Worm (Caenorhabditis elegans) whole organism, young adult: ENCODE results near the gene cdc-25.3.

Experiments used
- B0336.3 ChIP-seq: fragments of 200-800 bp; sonication (Bioruptor generic); IDR thresholded peaks from 2 replicates; pipeline ENCODE4 v1.3.6; 2022; ENCODE audit warnings: missing genetic modification characterization, missing compliant biosample characterization
- C17E4.6 ChIP-seq: fragments of 200-800 bp; sonication (Bioruptor generic); IDR thresholded peaks from 2 replicates; pipeline ENCODE4 v1.3.6; 2022; ENCODE audit warnings: missing genetic modification reagents, missing genetic modification characterization, missing compliant biosample characterization
- D2030.7 ChIP-seq: fragments of 200-800 bp; sonication (Bioruptor generic); IDR thresholded peaks from 2 replicates; pipeline ENCODE4 v1.3.6; 2022; ENCODE audit warnings: missing genetic modification reagents, missing genetic modification characterization, missing compliant biosample characterization
- F22D6.2 ChIP-seq: sonication (generic microtip); optimal IDR thresholded peaks from 2 replicates; lab custom pipeline; 2016; ENCODE audit warnings: mild to moderate bottlenecking, missing genetic modification characterization, missing compliant biosample characterization
- F37B4.10 ChIP-seq: fragments of 200-800 bp; sonication (Bioruptor generic); IDR thresholded peaks from 2 replicates; pipeline ENCODE4 v1.3.6; 2022; ENCODE audit warnings: missing genetic modification characterization, missing compliant biosample characterization
- F39B2.1 ChIP-seq: fragments of 200-800 bp; sonication (Bioruptor generic); IDR thresholded peaks from 2 replicates; pipeline ENCODE4 v1.3.6; 2022; ENCODE audit warnings: missing genetic modification reagents, missing genetic modification characterization, missing compliant biosample characterization
- K11D2.4 ChIP-seq: fragments of 200-800 bp; sonication (Bioruptor generic); IDR thresholded peaks from 2 replicates; pipeline ENCODE4 v1.3.6; 2022; ENCODE audit warnings: missing genetic modification reagents, missing genetic modification characterization, missing compliant biosample characterization
- Y53G8AR.9 ChIP-seq: fragments of 200-800 bp; sonication (Bioruptor generic); conservative IDR thresholded peaks from 2 replicates; pipeline ENCODE4 v1.3.6; 2022; ENCODE audit warnings: missing genetic modification reagents, missing genetic modification characterization, missing compliant biosample characterization
- Y56A3A.18 ChIP-seq: fragments of 200-800 bp; sonication (Bioruptor generic); IDR thresholded peaks from 2 replicates; pipeline ENCODE4 v1.3.6; 2022; ENCODE audit warnings: missing genetic modification reagents, missing genetic modification characterization, missing compliant biosample characterization
- Y67H2A.10 ChIP-seq: fragments of 200-800 bp; sonication (Bioruptor generic); conservative IDR thresholded peaks from 2 replicates; pipeline ENCODE4 v1.3.6; 2022; ENCODE audit warnings: missing genetic modification reagents, missing genetic modification characterization, missing compliant biosample characterization
- Y95B8A.8 ChIP-seq: fragments of 200-800 bp; sonication (Bioruptor generic); IDR thresholded peaks from 2 replicates; pipeline ENCODE4 v1.3.6; 2022; ENCODE audit warnings: missing genetic modification reagents, missing genetic modification characterization, missing compliant biosample characterization
- ama-1 ChIP-seq, 3 experiments: fragments of 150-350 bp in 1 of 3; sonication (generic microtip) in 2 of 3; optimal IDR thresholded peaks; 2 replicates each; lab custom pipeline; 2014 to 2018; ENCODE audit warnings: missing biosample characterization in 2 of 3, missing genetic modification characterization in 2 of 3, missing genetic modification reagents in 2 of 3
- atf-7 ChIP-seq: sonication (generic microtip); optimal IDR thresholded peaks from 2 replicates; lab custom pipeline; 2017; ENCODE audit warnings: mild to moderate bottlenecking, missing genetic modification characterization, missing compliant biosample characterization
- attf-6 ChIP-seq: fragments of 200-800 bp; sonication (Bioruptor generic); IDR thresholded peaks from 2 replicates; pipeline ENCODE4 v1.3.6; 2022; ENCODE audit warnings: missing genetic modification reagents, missing genetic modification characterization, missing compliant biosample characterization
- bed-1 ChIP-seq: fragments of 200-800 bp; sonication (Bioruptor generic); IDR thresholded peaks from 2 replicates; pipeline ENCODE4 v1.3.6; 2022; ENCODE audit warnings: missing genetic modification reagents, missing genetic modification characterization, missing compliant biosample characterization
- cebp-1 ChIP-seq, 2 experiments: fragments of 200-800 bp in 1 of 2; sonication (Bioruptor generic) in 1 of 2; sonication (generic microtip) in 1 of 2; IDR thresholded peaks in 1 of 2; optimal IDR thresholded peaks in 1 of 2; 2 replicates each; pipeline versions ENCODE4 v1.3.6 to Lab custom; 2017 to 2022; ENCODE audit warnings: missing compliant biosample characterization in 2 of 2, missing genetic modification characterization in 2 of 2, mild to moderate bottlenecking in 1 of 2, missing genetic modification reagents in 1 of 2, moderate library complexity in 1 of 2
- cebp-2 ChIP-seq: fragments of 200-800 bp; sonication (Bioruptor generic); IDR thresholded peaks from 2 replicates; pipeline ENCODE4 v1.3.6; 2022; ENCODE audit warnings: missing genetic modification characterization, missing compliant biosample characterization
- ceh-100 ChIP-seq: fragments of 200-800 bp; sonication (Bioruptor generic); IDR thresholded peaks from 2 replicates; pipeline ENCODE4 v1.3.6; 2022; ENCODE audit warnings: missing genetic modification reagents, missing genetic modification characterization, missing compliant biosample characterization
- chd-7 ChIP-seq: sonication (generic microtip); optimal IDR thresholded peaks from 2 replicates; lab custom pipeline; 2016; ENCODE audit warnings: mild to moderate bottlenecking, missing genetic modification characterization, moderate library complexity, missing compliant biosample characterization
- dpl-1 ChIP-seq: fragments of 150-350 bp; optimal IDR thresholded peaks from 2 replicates; lab custom pipeline; 2014; ENCODE audit warnings: missing biosample characterization, missing genetic modification reagents, missing genetic modification characterization
- efl-1 ChIP-seq: fragments of 150-350 bp; optimal IDR thresholded peaks from 2 replicates; lab custom pipeline; 2014; ENCODE audit warnings: missing biosample characterization, missing genetic modification reagents, missing genetic modification characterization
- egrh-3 ChIP-seq: fragments of 200-800 bp; sonication (Bioruptor generic); IDR thresholded peaks from 2 replicates; pipeline ENCODE4 v1.3.6; 2022; ENCODE audit warnings: missing genetic modification reagents, missing genetic modification characterization, missing compliant biosample characterization
- him-1 ChIP-seq: sonication (generic microtip); optimal IDR thresholded peaks from 2 replicates; lab custom pipeline; 2016; ENCODE audit warnings: missing genotype, missing genetic modification reagents, missing genetic modification characterization, missing compliant biosample characterization
- hlh-26 ChIP-seq: fragments of 200-800 bp; sonication (Bioruptor generic); conservative IDR thresholded peaks from 2 replicates; pipeline ENCODE4 v1.3.6; 2022; ENCODE audit warnings: missing genetic modification reagents, missing genetic modification characterization, missing compliant biosample characterization
- hrde-1 ChIP-seq: sonication (generic microtip); optimal IDR thresholded peaks from 2 replicates; lab custom pipeline; 2016; ENCODE audit warnings: missing genetic modification characterization, mild to moderate bottlenecking, missing compliant biosample characterization, moderate library complexity, missing genotype, missing genetic modification reagents, borderline replicate concordance
- lir-1 ChIP-seq: fragments of 200-800 bp; sonication (Bioruptor generic); conservative IDR thresholded peaks from 2 replicates; pipeline ENCODE4 v1.3.6; 2022; ENCODE audit warnings: missing genetic modification reagents, missing genetic modification characterization, missing compliant biosample characterization
- mel-28 ChIP-seq: sonication (generic microtip); optimal IDR thresholded peaks from 2 replicates; lab custom pipeline; 2016; ENCODE audit warnings: borderline replicate concordance, mild to moderate bottlenecking, missing genetic modification characterization, missing compliant biosample characterization
- nfya-1 ChIP-seq: sonication (generic microtip); optimal IDR thresholded peaks from 2 replicates; lab custom pipeline; 2017; ENCODE audit warnings: antibody characterized with exemption, missing compliant biosample characterization, missing genetic modification characterization, borderline replicate concordance; ENCODE audit not compliant: insufficient read depth
- nfyb-1 ChIP-seq: fragments of 200-800 bp; sonication (Bioruptor generic); IDR thresholded peaks from 2 replicates; pipeline ENCODE4 v1.3.6; 2022; ENCODE audit warnings: missing genetic modification reagents, missing genetic modification characterization, missing compliant biosample characterization
- nhr-27 ChIP-seq: fragments of 200-800 bp; sonication (Bioruptor generic); optimal IDR thresholded peaks from 2 replicates; lab custom pipeline; 2018; ENCODE audit warnings: mild to moderate bottlenecking, missing genetic modification characterization, moderate library complexity, missing compliant biosample characterization
- pbrm-1 ChIP-seq: fragments of 200-800 bp; sonication (Bioruptor generic); IDR thresholded peaks from 2 replicates; pipeline ENCODE4 v1.3.6; 2022; ENCODE audit warnings: missing genetic modification reagents, missing genetic modification characterization, missing compliant biosample characterization
- pha-4 ChIP-seq: fragments of 150-350 bp; sonication (generic microtip); optimal IDR thresholded peaks from 2 replicates; lab custom pipeline; 2014; ENCODE audit warnings: missing biosample characterization, missing genetic modification reagents, missing genetic modification characterization
- rcor-1 ChIP-seq: fragments of 200-800 bp; sonication (Bioruptor generic); IDR thresholded peaks from 2 replicates; pipeline ENCODE4 v1.3.6; 2022; ENCODE audit warnings: missing genetic modification reagents, missing genetic modification characterization, missing compliant biosample characterization
- repo-1 ChIP-seq: sonication (generic microtip); optimal IDR thresholded peaks from 2 replicates; lab custom pipeline; 2017; ENCODE audit warnings: mild to moderate bottlenecking, missing genetic modification characterization, missing compliant biosample characterization
- sdz-38 ChIP-seq: sonication (generic microtip); optimal IDR thresholded peaks from 2 replicates; lab custom pipeline; 2016; ENCODE audit warnings: missing genotype, missing genetic modification characterization, missing compliant biosample characterization
- sptf-2 ChIP-seq: fragments of 200-800 bp; sonication (Bioruptor generic); optimal IDR thresholded peaks from 2 replicates; lab custom pipeline; 2018; ENCODE audit warnings: mild to moderate bottlenecking, missing genetic modification characterization, missing compliant biosample characterization
- tbp1 ChIP-seq: fragments of 200-800 bp; sonication (Bioruptor generic); optimal IDR thresholded peaks from 2 replicates; lab custom pipeline; 2018; ENCODE audit warnings: mild to moderate bottlenecking, missing genetic modification characterization, missing compliant biosample characterization
- tlf-1 ChIP-seq: fragments of 200-800 bp; sonication (Bioruptor generic); optimal IDR thresholded peaks from 2 replicates; lab custom pipeline; 2018; ENCODE audit warnings: mild to moderate bottlenecking, missing genetic modification characterization, missing compliant biosample characterization
- unc-130 ChIP-seq: sonication (generic microtip); optimal IDR thresholded peaks from 2 replicates; lab custom pipeline; 2016; ENCODE audit warnings: missing genetic modification reagents, missing genetic modification characterization, missing compliant biosample characterization
- unc-62 ChIP-seq: fragments of 150-350 bp; optimal IDR thresholded peaks from 2 replicates; lab custom pipeline; 2014; ENCODE audit warnings: missing biosample characterization, missing genetic modification reagents, missing genetic modification characterization
- ztf-18 ChIP-seq: sonication (generic microtip); optimal IDR thresholded peaks from 2 replicates; lab custom pipeline; 2016; ENCODE audit warnings: missing genotype, mild to moderate bottlenecking, missing genetic modification characterization, missing compliant biosample characterization
- ztf-28 ChIP-seq: fragments of 200-800 bp; sonication (Bioruptor generic); IDR thresholded peaks from 2 replicates; pipeline ENCODE4 v1.3.6; 2022; ENCODE audit warnings: missing genetic modification reagents, missing genetic modification characterization, missing compliant biosample characterization
- ztf-3 ChIP-seq: fragments of 200-800 bp; sonication (Bioruptor generic); optimal IDR thresholded peaks from 2 replicates; lab custom pipeline; 2018; ENCODE audit warnings: mild to moderate bottlenecking, missing genetic modification characterization, missing compliant biosample characterization

The cdc-25.3 gene

ce11 chrIII:8911598-8912194, 6.0 kb downstream of the cdc-25.3 start, which contains the start of gene tpk-1:
Gene tpk-1, plus strand, starts transcription at chrIII:8912144.
- TF ChIP-seq Y53G8AR.9 (GFP tag; lab: Robert Waterston, UW) (0 out of 2 replicates have a peak, but pooled peaks have one; percentile 45), atf-7 (peak; percentile 2), nfyb-1 (GFP tag; lab: Robert Waterston, UW) (peak; percentile 51; the same call in 1 of the 2 replicates), Y56A3A.18 (no peak)

- TF ChIP-seq Y67H2A.10 (GFP tag; lab: Robert Waterston, UW), result no peak
- TF ChIP-seq D2030.7 (GFP tag; lab: Robert Waterston, UW), result no peak
- no peak for TF ChIP-seq pbrm-1 (GFP tag; lab: Robert Waterston, UW)
- TF ChIP-seq F22D6.2 (tag; lab: Kevin White, UChicago), result no peak
- no peak for TF ChIP-seq B0336.3
- TF ChIP-seq ceh-100 (GFP tag; lab: Robert Waterston, UW), result no peak
- no peak for TF ChIP-seq atf-7
- no peak for TF ChIP-seq egrh-3 (GFP tag; lab: Robert Waterston, UW)
- no peak for TF ChIP-seq hlh-26
- no peak for TF ChIP-seq ztf-3 (GFP tag; lab: Kevin White, UChicago)
- TF ChIP-seq K11D2.4, result no peak
- no peak for TF ChIP-seq F39B2.1 (GFP tag; lab: Robert Waterston, UW)
- no peak for TF ChIP-seq F37B4.10
- TF ChIP-seq bed-1 (GFP tag; lab: Robert Waterston, UW), result no peak
- TF ChIP-seq hrde-1 (tag; lab: Kevin White, UChicago), result no peak
Observed at ce11 chrIII:8910139-8910538, 7.6 kb downstream of the cdc-25.3 start.

- TF ChIP-seq pha-4, result peak; percentile 37
- no peak for TF ChIP-seq repo-1 (tag; lab: Kevin White, UChicago)
- no peak for TF ChIP-seq him-1 (tag; lab: Kevin White, UChicago)
- TF ChIP-seq tbp1, result no peak
- TF ChIP-seq nfyb-1 (GFP tag; lab: Robert Waterston, UW), result no peak
- no peak for TF ChIP-seq dpl-1 (GFP tag; lab: Kevin White, UChicago)
- TF ChIP-seq cebp-2 (GFP tag; lab: Robert Waterston, UW), result no peak
- no peak for TF ChIP-seq tlf-1 (GFP tag; lab: Kevin White, UChicago)
- TF ChIP-seq lir-1, result no peak
- TF ChIP-seq ztf-28 (GFP tag; lab: Robert Waterston, UW), result no peak
- no peak for TF ChIP-seq nhr-27 (tag; lab: Kevin White, UChicago)
- TF ChIP-seq attf-6 (GFP tag; lab: Robert Waterston, UW), result no peak
- no peak for TF ChIP-seq sdz-38 (tag; lab: Kevin White, UChicago)
- TF ChIP-seq sptf-2 (GFP tag; lab: Kevin White, UChicago), result no peak
- no peak for TF ChIP-seq F37B4.10
- no peak for TF ChIP-seq nfya-1 (tag; lab: Kevin White, UChicago)
- TF ChIP-seq B0336.3, result no peak
- TF ChIP-seq Y95B8A.8 (GFP tag; lab: Robert Waterston, UW), result no peak
- TF ChIP-seq efl-1, result no peak
- no peak for TF ChIP-seq C17E4.6 (GFP tag; lab: Robert Waterston, UW)
- peak; percentile 68 for TF ChIP-seq cebp-1 (GFP tag; IDR thresholded peaks at IDR 0.05; lab: Robert Waterston, UW)
- peak; percentile 84 for TF ChIP-seq cebp-1 (tag; optimal IDR thresholded peaks at IDR 0.05; lab: Kevin White, UChicago)
- TF ChIP-seq rcor-1 (GFP tag; lab: Robert Waterston, UW), result no peak
- TF ChIP-seq unc-130 (GFP tag; lab: Kevin White, UChicago), result no peak
- no peak for TF ChIP-seq F39B2.1 (GFP tag; lab: Robert Waterston, UW)
- no peak for TF ChIP-seq unc-62 (GFP tag; lab: Kevin White, UChicago)
- peak; percentile 21 for TF ChIP-seq chd-7 (tag; lab: Kevin White, UChicago)
- no peak for TF ChIP-seq ztf-18
- no peak for TF ChIP-seq ama-1 (optimal IDR thresholded peaks at IDR 0.05; lab: Kevin White, UChicago)
- TF ChIP-seq ama-1 (GFP tag; optimal IDR thresholded peaks at IDR 0.05; lab: Kevin White, UChicago), result peak in 1 of 2 experiments; percentile 17
- TF ChIP-seq mel-28 (tag; lab: Kevin White, UChicago), result no peak
Observed at ce11 chrIII:8904914-8905665, 12.6 kb downstream of the cdc-25.3 start, which contains the start of gene unc-32. Gene unc-32, plus strand, starts transcription at chrIII:8905615.
